Worm (Caenorhabditis elegans) whole organism, late embryonic: ENCODE data around the gene C56G2.5.
A peak's percentile ranks its signal among the peaks of the same experiment; 100 is the strongest.

ENCODE experiments used
- Y22D7AL.16 ChIP-seq: sonication (generic microtip); optimal IDR thresholded peaks from 2 replicates; lab custom pipeline; 2016; ENCODE audit warnings: missing genetic modification characterization, missing compliant biosample characterization
- ceh-9 ChIP-seq: sonication (generic microtip); optimal IDR thresholded peaks from 2 replicates; lab custom pipeline; 2016; ENCODE audit warnings: mild to moderate bottlenecking, missing genetic modification characterization, inconsistent platforms, missing compliant biosample characterization
- hlh-15 ChIP-seq: sonication (generic microtip); optimal IDR thresholded peaks from 2 replicates; lab custom pipeline; 2016; ENCODE audit warnings: missing genetic modification characterization, missing compliant biosample characterization
- lin-11 ChIP-seq: fragments of 200-800 bp; sonication (Bioruptor generic); optimal IDR thresholded peaks from 2 replicates; lab custom pipeline; 2018; ENCODE audit warnings: mild to moderate bottlenecking, missing genetic modification characterization, missing compliant biosample characterization
- npax-4 ChIP-seq: sonication (generic microtip); optimal IDR thresholded peaks from 2 replicates; lab custom pipeline; 2016; ENCODE audit warnings: missing genetic modification characterization, missing compliant biosample characterization
- pha-4 ChIP-seq: fragments of 150-350 bp; optimal IDR thresholded peaks from 2 replicates; lab custom pipeline; 2018; ENCODE audit warnings: missing biosample characterization, missing genetic modification reagents, missing genetic modification characterization
- pqm-1 ChIP-seq: sonication (generic microtip); optimal IDR thresholded peaks from 2 replicates; lab custom pipeline; 2016; ENCODE audit warnings: missing genetic modification characterization, missing compliant biosample characterization
- rnt-1 ChIP-seq: sonication (generic microtip); optimal IDR thresholded peaks from 2 replicates; lab custom pipeline; 2016; ENCODE audit warnings: missing genetic modification characterization, missing compliant biosample characterization
- tbx-2 ChIP-seq: sonication (generic microtip); optimal IDR thresholded peaks from 2 replicates; lab custom pipeline; 2016; ENCODE audit warnings: missing genetic modification characterization, missing compliant biosample characterization

DNA sequence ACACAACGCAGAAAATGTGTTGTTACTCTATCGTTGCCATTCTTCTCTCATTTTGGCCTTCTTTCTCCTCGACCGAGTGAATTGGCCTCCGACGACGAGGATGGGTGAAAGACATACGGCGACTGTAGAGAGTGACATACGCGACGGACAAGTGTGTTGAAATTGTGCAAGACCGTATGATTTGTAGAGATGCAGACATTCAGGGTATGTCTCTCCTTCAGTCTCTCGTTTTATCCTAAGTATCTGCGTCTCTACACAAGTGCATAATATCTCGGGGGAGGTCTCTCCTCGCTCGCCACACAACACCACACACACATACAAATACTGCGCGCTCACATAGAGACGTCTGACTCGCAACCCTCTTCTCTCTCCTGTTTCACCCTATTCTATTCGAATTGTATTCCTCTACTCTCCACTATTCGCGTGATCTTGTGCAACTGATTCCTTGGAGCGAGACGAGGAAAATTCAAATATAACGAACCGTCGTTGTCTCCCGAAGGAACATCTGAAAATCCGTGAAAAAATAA, 43.9 kb downstream of the C56G2.5 start, which contains the start of gene hmg-1.2:
- peak; percentile 51 for TF ChIP-seq tbx-2 (tag; lab: Kevin White, UChicago)
- TF ChIP-seq pha-4 (tag; lab: Kevin White, UChicago) = no peak
- TF ChIP-seq rnt-1 = peak; percentile 48
- no peak for TF ChIP-seq pqm-1 (tag; lab: Kevin White, UChicago)
- TF ChIP-seq hlh-15 (tag; lab: Kevin White, UChicago) = no peak
- no peak for TF ChIP-seq lin-11 (tag; lab: Kevin White, UChicago)
- TF ChIP-seq Y22D7AL.16 (tag; lab: Kevin White, UChicago) = no peak
- TF ChIP-seq npax-4 (tag; lab: Kevin White, UChicago) = no peak
- TF ChIP-seq ceh-9 (tag; lab: Kevin White, UChicago) = no peak
